Worm (Caenorhabditis elegans) whole organism, L2 larva: Measurements from ENCODE around the gene srw-89.

Experiments
- aly-2 ChIP-seq: fragments of 150-350 bp; optimal IDR thresholded peaks from 2 replicates; lab custom pipeline; 2014; ENCODE audit warnings: missing biosample characterization, missing genetic modification characterization
- ama-1 ChIP-seq: fragments of 150-350 bp; optimal IDR thresholded peaks from 2 replicates; lab custom pipeline; 2018; ENCODE audit warnings: inconsistent platforms
- blmp-1 ChIP-seq: sonication (generic microtip); optimal IDR thresholded peaks from 2 replicates; lab custom pipeline; 2017; ENCODE audit warnings: missing genetic modification characterization, mild to moderate bottlenecking, missing compliant biosample characterization, antibody characterized with exemption, moderate library complexity; ENCODE audit not compliant: insufficient read depth
- crh-2 ChIP-seq: sonication (generic microtip); optimal IDR thresholded peaks from 2 replicates; lab custom pipeline; 2017; ENCODE audit warnings: missing biosample characterization, missing genetic modification characterization
- egl-27 ChIP-seq: sonication (generic microtip); optimal IDR thresholded peaks from 3 replicates; lab custom pipeline; 2017; ENCODE audit warnings: missing biosample characterization, missing genetic modification reagents, missing genetic modification characterization
- lin-13 ChIP-seq: fragments of 150-350 bp; optimal IDR thresholded peaks from 2 replicates; lab custom pipeline; 2014; ENCODE audit warnings: missing biosample characterization, missing genetic modification reagents, missing genetic modification characterization
- lsy-2 ChIP-seq, 2 experiments: fragments of 150-350 bp in 1 of 2; sonication (generic microtip) in 1 of 2; optimal IDR thresholded peaks; 2 replicates each; lab custom pipeline; 2014 to 2017; ENCODE audit warnings: missing biosample characterization in 2 of 2, missing genetic modification characterization in 2 of 2
- nhr-11 ChIP-seq: fragments of 150-350 bp; optimal IDR thresholded peaks from 2 replicates; lab custom pipeline; 2014; ENCODE audit warnings: missing biosample characterization, missing genetic modification characterization
- nhr-77 ChIP-seq: fragments of 150-350 bp; optimal IDR thresholded peaks from 2 replicates; lab custom pipeline; 2014; ENCODE audit warnings: missing biosample characterization, missing genetic modification characterization
- skn-1 ChIP-seq: sonication (generic microtip); optimal IDR thresholded peaks from 2 replicates; lab custom pipeline; 2017; ENCODE audit warnings: missing biosample characterization, missing genetic modification characterization
- snpc-4 ChIP-seq: fragments of 150-350 bp; optimal IDR thresholded peaks from 2 replicates; lab custom pipeline; 2014; ENCODE audit warnings: missing biosample characterization, missing genetic modification characterization
- ztf-11 ChIP-seq: sonication (generic microtip); optimal IDR thresholded peaks from 2 replicates; lab custom pipeline; 2017; ENCODE audit warnings: missing biosample characterization, missing genetic modification characterization

- TF ChIP-seq nhr-11 (tag; lab: Kevin White, UChicago): no peak
- TF ChIP-seq aly-2 (tag; lab: Kevin White, UChicago): no peak
- no peak for TF ChIP-seq blmp-1 (tag; lab: Kevin White, UChicago)
- no peak for TF ChIP-seq egl-27
- TF ChIP-seq ztf-11 (tag; lab: Kevin White, UChicago): no peak
- TF ChIP-seq crh-2 (tag; lab: Kevin White, UChicago): no peak
- no peak for TF ChIP-seq nhr-77
- TF ChIP-seq snpc-4: no peak
- no peak for TF ChIP-seq skn-1 (tag; lab: Kevin White, UChicago)
- no peak for TF ChIP-seq lin-13
- no peak for TF ChIP-seq ama-1 (lab: Kevin White, UChicago)
- no peak for TF ChIP-seq lsy-2 (tag; optimal IDR thresholded peaks at IDR 0.05; lab: Kevin White, UChicago)
Measured at ce11 chrV:4047541-4047940, 30.7 kb downstream of the srw-89 start, which contains the start of gene srh-169.
